Worm (Caenorhabditis elegans) whole organism, mixed stage, embryonic: ENCODE measurements around the gene B0238.12.

Experiments used
- bed-3 ChIP-seq: fragments of 200-800 bp; sonication (Bioruptor generic); optimal IDR thresholded peaks from 3 replicates; lab custom pipeline; 2018; ENCODE audit warnings: mild to moderate bottlenecking, missing genetic modification characterization, moderate library complexity, missing compliant biosample characterization
- ceh-39 ChIP-seq: fragments of 150-350 bp; optimal IDR thresholded peaks from 2 replicates; lab custom pipeline; 2014; ENCODE audit warnings: missing biosample characterization, missing genetic modification characterization
- cnd-1 ChIP-seq: fragments of 200-800 bp; sonication (Bioruptor generic); optimal IDR thresholded peaks from 2 replicates; lab custom pipeline; 2018; ENCODE audit warnings: mild to moderate bottlenecking, missing genetic modification characterization, missing compliant biosample characterization
- elt-3 ChIP-seq: fragments of 150-350 bp; optimal IDR thresholded peaks from 2 replicates; lab custom pipeline; 2014; ENCODE audit warnings: missing biosample characterization, missing genetic modification characterization
- lin-13 ChIP-seq: fragments of 150-350 bp; optimal IDR thresholded peaks from 2 replicates; lab custom pipeline; 2014; ENCODE audit warnings: missing biosample characterization, missing genetic modification characterization
- mep-1 ChIP-seq: fragments of 150-350 bp; optimal IDR thresholded peaks from 2 replicates; lab custom pipeline; 2017; ENCODE audit warnings: missing biosample characterization, missing genetic modification reagents, missing genetic modification characterization, inconsistent platforms
- nhr-237 ChIP-seq: fragments of 150-350 bp; optimal IDR thresholded peaks from 2 replicates; lab custom pipeline; 2014; ENCODE audit warnings: missing biosample characterization, missing genetic modification characterization
- nhr-28 ChIP-seq: fragments of 150-350 bp; optimal IDR thresholded peaks from 2 replicates; lab custom pipeline; 2014; ENCODE audit warnings: missing biosample characterization, missing genetic modification characterization
- nhr-76 ChIP-seq: sonication (generic microtip); optimal IDR thresholded peaks from 2 replicates; lab custom pipeline; 2017; ENCODE audit warnings: missing biosample characterization, missing genetic modification characterization
- pha-4 ChIP-seq: fragments of 150-350 bp; optimal IDR thresholded peaks from 2 replicates; lab custom pipeline; 2018; ENCODE audit warnings: missing biosample characterization, missing genetic modification reagents, missing genetic modification characterization
- unc-62 ChIP-seq: fragments of 150-350 bp; optimal IDR thresholded peaks from 2 replicates; lab custom pipeline; 2014; ENCODE audit warnings: missing biosample characterization, missing genetic modification reagents, missing genetic modification characterization
- zip-8 ChIP-seq: fragments of 150-350 bp; optimal IDR thresholded peaks from 2 replicates; lab custom pipeline; 2014; ENCODE audit warnings: missing biosample characterization, missing genetic modification characterization
- ztf-11 ChIP-seq: fragments of 150-350 bp; optimal IDR thresholded peaks from 2 replicates; lab custom pipeline; 2014; ENCODE audit warnings: missing biosample characterization, missing genetic modification characterization

DNA sequence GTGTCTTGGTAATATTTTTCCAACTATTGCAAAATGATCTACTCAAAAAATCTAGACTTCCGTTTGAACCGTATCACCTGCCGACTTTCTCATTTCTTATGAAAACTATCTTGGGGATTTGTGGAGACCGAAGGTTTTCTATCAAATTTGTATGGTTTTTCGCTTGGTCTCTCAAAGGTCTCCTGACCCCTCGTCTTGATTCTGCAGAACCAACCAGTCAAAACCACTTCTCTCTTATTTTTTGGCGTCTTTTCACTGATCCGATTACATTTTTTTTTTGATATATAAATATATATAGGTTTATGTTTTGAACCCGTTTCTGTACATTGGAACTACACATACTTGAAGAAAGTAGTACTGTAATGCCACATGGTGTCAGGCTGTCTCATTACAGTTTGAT, 40.0 kb upstream of the B0238.12 start:
- no peak for TF ChIP-seq nhr-76 (tag; lab: Kevin White, UChicago)
- no peak for TF ChIP-seq lin-13 (tag; lab: Kevin White, UChicago)
- no peak for TF ChIP-seq elt-3 (tag; lab: Kevin White, UChicago)
- no peak for TF ChIP-seq zip-8
- no peak for TF ChIP-seq cnd-1 (tag; lab: Kevin White, UChicago)
- no peak for TF ChIP-seq nhr-237 (tag; lab: Kevin White, UChicago)
- TF ChIP-seq mep-1 (tag; lab: Kevin White, UChicago): no peak
- no peak for TF ChIP-seq nhr-28
- TF ChIP-seq ztf-11: no peak
- no peak for TF ChIP-seq pha-4 (tag; lab: Kevin White, UChicago)
- TF ChIP-seq unc-62: no peak
- no peak for TF ChIP-seq bed-3 (GFP tag; lab: Kevin White, UChicago)
- no peak for TF ChIP-seq ceh-39 (tag; lab: Kevin White, UChicago)
